Fruit fly (Drosophila melanogaster): Measurements from ENCODE around the gene AIMP2.

The AIMP2 gene

DNA sequence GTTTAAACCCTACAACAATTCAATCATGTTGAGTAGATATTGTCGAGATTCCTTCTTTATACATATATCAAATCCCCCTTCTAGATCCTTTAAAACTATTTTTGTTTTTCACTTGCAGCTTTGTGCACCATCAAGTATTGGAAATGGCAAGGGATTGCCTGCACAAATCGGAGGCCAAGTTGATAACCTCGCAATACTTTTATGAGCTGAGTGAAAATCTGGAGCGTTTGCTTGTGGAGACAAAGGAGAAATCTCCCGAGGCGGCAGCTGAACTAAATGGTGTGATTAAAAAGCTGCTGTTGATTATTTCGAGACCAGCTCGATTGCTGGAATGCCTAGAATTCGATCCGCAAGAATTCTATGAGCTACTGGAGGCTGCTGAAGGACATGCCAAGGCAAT is 12.9 kb upstream of the AIMP2 start:
- no peak for TF ChIP-seq ttk (optimal IDR thresholded peaks at IDR 0.05)
- TF ChIP-seq Myc (optimal IDR thresholded peaks at IDR 0.05): no peak
- TF ChIP-seq h (optimal IDR thresholded peaks at IDR 0.05): no peak
- TF ChIP-seq Sin3A (optimal IDR thresholded peaks at IDR 0.05): no peak
- TF ChIP-seq insv (optimal IDR thresholded peaks at IDR 0.05): no peak

dm6 chr3L:15576357-15576756 is 7.1 kb upstream of the AIMP2 start, which contains the start of gene Ufsp2:
TSS of gene Ufsp2 (plus strand) at chr3L:15576570.
- TF ChIP-seq ttk (optimal IDR thresholded peaks at IDR 0.05) (no peak), psq (optimal IDR thresholded peaks at IDR 0.05) (no peak), h (optimal IDR thresholded peaks at IDR 0.05) (no peak), Myc (optimal IDR thresholded peaks at IDR 0.05) (no peak), insv (optimal IDR thresholded peaks at IDR 0.05) (no peak)

- no peak for TF ChIP-seq insv (optimal IDR thresholded peaks at IDR 0.05)
- no peak for TF ChIP-seq psq (optimal IDR thresholded peaks at IDR 0.05)
- TF ChIP-seq Sin3A (optimal IDR thresholded peaks at IDR 0.05): no peak
- TF ChIP-seq h (optimal IDR thresholded peaks at IDR 0.05): no peak
- TF ChIP-seq ttk (optimal IDR thresholded peaks at IDR 0.05): no peak
- TF ChIP-seq Myc (optimal IDR thresholded peaks at IDR 0.05): no peak
Observed at dm6 chr3L:15580487-15580886, 3.0 kb upstream of the AIMP2 start, which contains the start of the genes mrn and CG12301. TSS of gene mrn (minus strand) at chr3L:15580537. TSS of gene CG12301 (plus strand) at chr3L:15580800.

- TF ChIP-seq Sin3A (optimal IDR thresholded peaks at IDR 0.05) (no peak), insv (optimal IDR thresholded peaks at IDR 0.05) (no peak), Myc (optimal IDR thresholded peaks at IDR 0.05) (no peak), h (optimal IDR thresholded peaks at IDR 0.05) (no peak), psq (optimal IDR thresholded peaks at IDR 0.05) (no peak), ttk (optimal IDR thresholded peaks at IDR 0.05) (no peak)
Observed at dm6 chr3L:15587445-15588381, 4.3 kb downstream of the AIMP2 start, which contains the start of gene CG7656. TSS of gene CG7656 (minus strand) at chr3L:15588175.

DNA sequence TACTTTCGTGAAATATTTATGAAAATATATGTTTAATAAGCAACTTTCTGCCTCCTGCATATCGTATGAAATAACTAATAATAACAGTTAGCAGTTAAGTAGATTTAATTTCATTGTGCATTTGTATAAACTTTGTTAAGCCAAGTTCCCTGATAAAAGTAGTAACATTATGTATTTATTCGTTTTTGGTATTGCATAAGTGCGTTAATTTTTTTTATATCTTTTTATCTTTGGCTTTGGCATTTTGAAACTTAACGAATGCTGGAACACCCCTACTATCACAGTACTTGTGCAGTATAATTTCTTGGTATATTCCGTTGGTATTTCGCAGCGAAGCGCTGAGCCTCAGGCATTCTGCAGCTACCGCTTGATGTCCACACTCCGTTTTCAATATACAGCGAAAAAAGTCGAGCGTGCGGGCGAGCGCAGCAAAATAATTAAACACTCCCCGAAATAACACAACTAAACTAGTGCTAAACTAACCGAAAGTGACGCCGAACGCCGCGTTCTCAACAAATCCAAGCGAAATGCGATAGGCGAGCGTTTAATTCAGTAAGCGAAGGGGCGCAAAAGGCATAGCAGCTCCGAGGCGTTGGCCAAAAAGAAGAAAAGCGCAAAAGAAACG is 5.2 kb downstream of the AIMP2 start, which contains the start of gene RhoGAP71E:
TSS of gene RhoGAP71E (plus strand) at position 347 of the 625 bp plus-strand sequence.
- no peak for TF ChIP-seq Sin3A (optimal IDR thresholded peaks at IDR 0.05)
- no peak for TF ChIP-seq Myc (optimal IDR thresholded peaks at IDR 0.05)
- no peak for TF ChIP-seq h (optimal IDR thresholded peaks at IDR 0.05)
- no peak for TF ChIP-seq insv (optimal IDR thresholded peaks at IDR 0.05)
- no peak for TF ChIP-seq psq (optimal IDR thresholded peaks at IDR 0.05)
- no peak for TF ChIP-seq ttk (optimal IDR thresholded peaks at IDR 0.05)

dm6 chr3L:15589746-15590145 is 6.3 kb downstream of the AIMP2 start:
- TF ChIP-seq Myc (optimal IDR thresholded peaks at IDR 0.05) (no peak), Sin3A (optimal IDR thresholded peaks at IDR 0.05) (no peak), psq (optimal IDR thresholded peaks at IDR 0.05) (no peak), ttk (optimal IDR thresholded peaks at IDR 0.05) (no peak)

dm6 chr3L:15590803-15591597 is 7.6 kb downstream of the AIMP2 start:
- TF ChIP-seq psq (optimal IDR thresholded peaks at IDR 0.05) (no peak), Sin3A (optimal IDR thresholded peaks at IDR 0.05) (no peak), h (optimal IDR thresholded peaks at IDR 0.05) (no peak), ttk (optimal IDR thresholded peaks at IDR 0.05) (no peak), Myc (optimal IDR thresholded peaks at IDR 0.05) (no peak), insv (optimal IDR thresholded peaks at IDR 0.05) (no peak)

DNA sequence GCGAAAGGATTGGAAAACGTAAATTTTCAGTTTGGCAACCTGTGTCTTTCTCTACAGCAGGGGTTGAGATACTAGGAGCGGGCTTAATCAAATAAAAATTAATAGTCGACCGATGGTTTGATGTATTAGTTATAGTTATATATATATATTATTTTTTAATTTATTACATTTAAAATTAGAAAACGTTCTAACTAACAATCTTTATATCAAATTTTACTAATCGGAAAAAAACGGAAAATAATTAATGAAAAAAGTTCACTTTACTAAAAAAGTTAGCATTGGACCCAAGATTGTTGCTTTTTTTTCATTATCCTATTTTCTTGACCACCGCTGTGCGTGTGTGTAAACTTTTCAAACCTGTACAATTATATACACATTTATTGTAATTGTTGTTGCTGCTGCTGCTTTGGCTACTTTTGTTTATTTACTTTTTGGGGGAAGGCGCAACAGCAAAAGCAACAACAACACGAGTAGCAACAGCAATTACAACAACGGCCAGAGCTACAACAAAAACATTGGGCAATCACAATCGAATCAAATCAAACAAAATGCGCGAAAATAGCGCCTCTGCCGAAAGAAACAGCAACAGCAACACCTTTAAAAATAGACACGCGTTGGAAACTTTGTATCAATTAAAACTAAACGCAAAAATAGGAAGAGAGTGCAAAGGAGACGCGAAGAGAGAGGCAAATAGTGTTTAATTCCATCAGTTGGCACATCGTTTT is 9.3 kb downstream of the AIMP2 start:
- TF ChIP-seq h (optimal IDR thresholded peaks at IDR 0.05) (no peak), psq (optimal IDR thresholded peaks at IDR 0.05) (no peak), ttk (optimal IDR thresholded peaks at IDR 0.05) (no peak)

- TF ChIP-seq ttk (optimal IDR thresholded peaks at IDR 0.05): no peak
- no peak for TF ChIP-seq h (optimal IDR thresholded peaks at IDR 0.05)
- TF ChIP-seq Sin3A (optimal IDR thresholded peaks at IDR 0.05): no peak
- TF ChIP-seq Myc (optimal IDR thresholded peaks at IDR 0.05): no peak
- no peak for TF ChIP-seq insv (optimal IDR thresholded peaks at IDR 0.05)
- TF ChIP-seq psq (optimal IDR thresholded peaks at IDR 0.05): no peak
Observed at dm6 chr3L:15593399-15593798, 10.0 kb downstream of the AIMP2 start.

- no peak for TF ChIP-seq Myc (optimal IDR thresholded peaks at IDR 0.05)
- no peak for TF ChIP-seq h (optimal IDR thresholded peaks at IDR 0.05)
- no peak for TF ChIP-seq Sin3A (optimal IDR thresholded peaks at IDR 0.05)
- TF ChIP-seq psq (optimal IDR thresholded peaks at IDR 0.05): no peak
- TF ChIP-seq ttk (optimal IDR thresholded peaks at IDR 0.05): no peak
- no peak for TF ChIP-seq insv (optimal IDR thresholded peaks at IDR 0.05)
Observed at dm6 chr3L:15594093-15594653, 10.7 kb downstream of the AIMP2 start.

dm6 chr3L:15595175-15595724 is 11.8 kb downstream of the AIMP2 start:
- TF ChIP-seq ttk (optimal IDR thresholded peaks at IDR 0.05): no peak
- no peak for TF ChIP-seq insv (optimal IDR thresholded peaks at IDR 0.05)
- TF ChIP-seq h (optimal IDR thresholded peaks at IDR 0.05): no peak
- no peak for TF ChIP-seq psq (optimal IDR thresholded peaks at IDR 0.05)
- TF ChIP-seq Sin3A (optimal IDR thresholded peaks at IDR 0.05): no peak
- no peak for TF ChIP-seq Myc (optimal IDR thresholded peaks at IDR 0.05)

Data from Kc167 (cell line).